Worm (Caenorhabditis elegans): ENCODE measurements around the gene F19B10.6.

ce11 chrII:3709255-3709654 lies 45.6 kb upstream of the F19B10.6 start, which contains the start of gene srx-110:
- TF ChIP-seq him-1 (tag; optimal IDR thresholded peaks at IDR 0.05) (no peak), W03F9.2 (tag; optimal IDR thresholded peaks at IDR 0.05) (no peak)
